Worm (Caenorhabditis elegans): Measurements from ENCODE around the gene igdb-1.

The igdb-1 gene

DNA sequence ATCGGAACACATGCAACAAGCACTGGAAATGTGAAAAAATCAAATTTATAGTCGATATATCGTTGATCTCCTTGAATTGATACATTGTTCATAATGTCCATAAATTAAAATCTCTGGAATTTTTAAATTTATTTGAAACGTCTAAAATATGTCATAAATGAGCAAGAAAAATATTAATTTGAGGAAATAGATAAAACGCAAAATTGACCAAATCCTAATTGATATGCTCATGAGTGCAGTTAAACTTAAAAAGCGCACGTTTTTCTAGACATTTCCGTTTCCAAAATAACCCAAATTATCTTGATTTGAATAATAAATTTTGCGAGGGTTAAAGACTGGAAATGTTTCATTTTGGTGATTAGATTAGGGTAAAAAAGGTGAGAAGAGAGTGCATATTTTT, 43.7 kb downstream of the igdb-1 start, which contains the start of gene sru-13:
TSS of gene sru-13 (minus strand) at position 101 of the 400 bp plus-strand sequence.
- TF ChIP-seq M03D4.4 (tag; optimal IDR thresholded peaks at IDR 0.05) = no peak
- TF ChIP-seq ces-1 (GFP tag; optimal IDR thresholded peaks at IDR 0.05) = no peak
- TF ChIP-seq unc-62 (GFP tag; optimal IDR thresholded peaks at IDR 0.05) = no peak
- TF ChIP-seq mls-2 (tag; optimal IDR thresholded peaks at IDR 0.05) = no peak
- no peak for TF ChIP-seq elt-3 (tag; optimal IDR thresholded peaks at IDR 0.05)
- TF ChIP-seq sem-2 (GFP tag; optimal IDR thresholded peaks at IDR 0.05) = no peak
- TF ChIP-seq mep-1 (tag; optimal IDR thresholded peaks at IDR 0.05) = no peak
- no peak for TF ChIP-seq lin-32 (GFP tag; optimal IDR thresholded peaks at IDR 0.05)
- no peak for TF ChIP-seq nhr-12 (tag; optimal IDR thresholded peaks at IDR 0.05)
- TF ChIP-seq ceh-43 (GFP tag; optimal IDR thresholded peaks at IDR 0.05) = no peak
- no peak for TF ChIP-seq ham-2 (GFP tag; optimal IDR thresholded peaks at IDR 0.05)
- no peak for TF ChIP-seq drap-1 (GFP tag; optimal IDR thresholded peaks at IDR 0.05)
- TF ChIP-seq lin-13 (tag; optimal IDR thresholded peaks at IDR 0.05) = no peak
- no peak for TF ChIP-seq flh-1 (GFP tag; optimal IDR thresholded peaks at IDR 0.05)
- no peak for TF ChIP-seq hlh-1 (tag; optimal IDR thresholded peaks at IDR 0.05)
- TF ChIP-seq ztf-11 (tag; optimal IDR thresholded peaks at IDR 0.05) = no peak
- TF ChIP-seq sptf-1 (tag; optimal IDR thresholded peaks at IDR 0.05) = no peak

DNA sequence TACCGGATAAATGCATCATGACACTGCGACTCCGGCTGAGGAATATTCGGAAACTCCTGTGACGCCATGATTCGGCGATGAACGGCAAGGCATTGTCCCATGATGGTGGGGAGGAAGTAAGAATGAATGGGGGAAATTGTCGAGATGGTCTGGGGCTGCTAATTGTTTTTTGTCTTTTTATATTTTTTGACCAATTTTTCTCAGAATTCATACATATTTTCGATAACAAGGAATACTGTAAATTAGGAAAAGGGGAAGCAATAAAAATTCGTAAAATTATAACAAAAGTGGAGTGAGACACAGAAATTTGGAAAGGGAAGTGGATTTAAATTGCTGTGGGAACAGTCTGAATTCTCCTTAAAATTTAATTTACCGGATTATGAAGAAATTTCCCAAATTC, 46.6 kb downstream of the igdb-1 start, which contains the start of gene eak-4:
TSS of gene eak-4 (minus strand) at position 101 of the 400 bp plus-strand sequence.
- no peak for TF ChIP-seq ham-2 (GFP tag; optimal IDR thresholded peaks at IDR 0.05)
- TF ChIP-seq ceh-39 (tag; optimal IDR thresholded peaks at IDR 0.05) = no peak
- no peak for TF ChIP-seq lin-13 (tag; optimal IDR thresholded peaks at IDR 0.05)
- TF ChIP-seq hlh-1 (tag; optimal IDR thresholded peaks at IDR 0.05) = no peak

DNA sequence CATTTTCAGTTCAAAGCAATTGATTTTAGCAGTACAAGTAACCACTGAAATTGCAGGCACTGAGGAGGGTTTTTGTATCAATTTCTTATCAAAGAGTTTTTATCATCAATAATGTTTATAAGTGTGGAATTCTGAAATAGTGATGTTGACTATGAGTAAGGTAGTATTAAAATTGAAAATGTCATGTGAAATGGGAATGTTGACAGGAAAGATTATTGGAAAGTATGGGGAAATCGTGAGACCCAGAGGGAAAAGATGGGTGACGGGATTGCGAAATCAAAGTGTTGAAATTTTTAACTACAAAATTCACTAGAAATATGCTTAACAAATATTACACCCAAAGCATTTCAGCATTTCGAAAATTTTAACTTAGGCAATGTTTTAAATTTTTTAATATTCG, 48.4 kb downstream of the igdb-1 start, which contains the start of gene F53B2.8:
TSS of gene F53B2.8 (minus strand) at position 180 of the 400 bp plus-strand sequence.
- TF ChIP-seq bed-3 (GFP tag; optimal IDR thresholded peaks at IDR 0.05) = no peak
- no peak for TF ChIP-seq mab-5 (tag; optimal IDR thresholded peaks at IDR 0.05)
- no peak for TF ChIP-seq sem-2 (GFP tag; optimal IDR thresholded peaks at IDR 0.05)
- no peak for TF ChIP-seq tbx-8 (GFP tag; optimal IDR thresholded peaks at IDR 0.05)
- no peak for TF ChIP-seq ceh-43 (GFP tag; optimal IDR thresholded peaks at IDR 0.05)
- no peak for TF ChIP-seq lin-13 (tag; optimal IDR thresholded peaks at IDR 0.05)
- no peak for TF ChIP-seq lsy-2 (tag; optimal IDR thresholded peaks at IDR 0.05)
- TF ChIP-seq zip-8 (tag; optimal IDR thresholded peaks at IDR 0.05) = no peak
- no peak for TF ChIP-seq drap-1 (GFP tag; optimal IDR thresholded peaks at IDR 0.05)
- TF ChIP-seq unc-62 (GFP tag; optimal IDR thresholded peaks at IDR 0.05) = no peak
- TF ChIP-seq ces-1 (GFP tag; optimal IDR thresholded peaks at IDR 0.05) = no peak
- no peak for TF ChIP-seq flh-1 (GFP tag; optimal IDR thresholded peaks at IDR 0.05)
- TF ChIP-seq mep-1 (tag; optimal IDR thresholded peaks at IDR 0.05) = no peak
- no peak for TF ChIP-seq nhr-2 (tag; optimal IDR thresholded peaks at IDR 0.05)

DNA sequence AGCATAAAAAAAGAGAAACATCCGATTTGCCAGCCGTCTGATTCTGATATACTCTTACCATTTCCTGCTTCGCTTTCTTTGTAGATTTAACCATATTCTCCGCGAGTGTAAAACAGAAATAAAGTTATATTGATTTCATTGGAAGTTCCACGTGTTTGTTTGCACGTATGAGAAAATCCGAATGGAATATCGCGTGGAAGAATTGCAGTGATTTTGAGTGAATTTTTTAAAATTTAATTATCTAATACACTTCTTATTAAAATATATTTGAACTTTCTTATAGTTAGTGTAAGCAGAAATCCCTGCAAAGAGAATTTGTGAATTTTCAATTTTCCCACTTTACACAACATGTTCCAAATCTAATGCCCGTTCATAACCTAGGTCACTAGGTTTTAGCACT, 52.2 kb downstream of the igdb-1 start, which contains the start of gene F53B2.5:
TSS of gene F53B2.5 (minus strand) at position 101 of the 400 bp plus-strand sequence.
- TF ChIP-seq unc-39 (tag; optimal IDR thresholded peaks at IDR 0.05) = no peak
- TF ChIP-seq sem-2 (GFP tag; optimal IDR thresholded peaks at IDR 0.05) = no peak
- no peak for TF ChIP-seq unc-62 (GFP tag; optimal IDR thresholded peaks at IDR 0.05)
- TF ChIP-seq ceh-83 (GFP tag; optimal IDR thresholded peaks at IDR 0.05) = no peak
- TF ChIP-seq unc-120 (tag; optimal IDR thresholded peaks at IDR 0.05; ENCODE audit: poor library complexity, severe bottlenecking) = no peak
- TF ChIP-seq mls-2 (tag; optimal IDR thresholded peaks at IDR 0.05) = no peak
- TF ChIP-seq nhr-28 (tag; optimal IDR thresholded peaks at IDR 0.05) = no peak
- TF ChIP-seq sptf-1 (tag; optimal IDR thresholded peaks at IDR 0.05) = no peak
- no peak for TF ChIP-seq nhr-2 (tag; optimal IDR thresholded peaks at IDR 0.05)
- TF ChIP-seq lsy-2 (tag; optimal IDR thresholded peaks at IDR 0.05) = no peak
- no peak for TF ChIP-seq snpc-4 (tag; optimal IDR thresholded peaks at IDR 0.05)
- TF ChIP-seq pha-4 (tag; optimal IDR thresholded peaks at IDR 0.05) = no peak
- TF ChIP-seq flh-1 (GFP tag; optimal IDR thresholded peaks at IDR 0.05) = no peak
- no peak for TF ChIP-seq elt-3 (tag; optimal IDR thresholded peaks at IDR 0.05)
- no peak for TF ChIP-seq cnd-1 (tag; optimal IDR thresholded peaks at IDR 0.05)
- TF ChIP-seq M03D4.4 (tag; optimal IDR thresholded peaks at IDR 0.05) = no peak
- TF ChIP-seq tbx-8 (GFP tag; optimal IDR thresholded peaks at IDR 0.05) = no peak
- no peak for TF ChIP-seq ham-2 (GFP tag; optimal IDR thresholded peaks at IDR 0.05)
- no peak for TF ChIP-seq zip-8 (tag; optimal IDR thresholded peaks at IDR 0.05)

DNA sequence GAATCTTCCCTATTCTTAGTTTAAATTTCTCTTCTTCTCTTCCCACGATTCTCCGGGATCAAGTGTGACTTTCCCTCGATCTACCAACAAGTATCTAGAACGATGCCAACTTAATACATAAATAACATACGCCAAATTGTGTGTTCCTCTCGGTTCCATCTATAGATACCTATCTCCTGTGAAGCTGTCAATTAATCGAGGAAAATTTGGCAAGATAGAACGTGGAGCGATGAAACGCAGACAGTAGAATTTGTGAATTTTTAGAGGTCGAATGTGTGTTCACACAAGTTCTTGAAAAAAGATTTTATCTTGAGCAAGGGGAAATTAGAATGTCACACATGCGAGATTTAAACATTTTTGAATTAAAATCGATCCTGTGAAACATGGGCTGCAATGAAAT, 52.7 kb downstream of the igdb-1 start:
- TF ChIP-seq elt-1 (tag; optimal IDR thresholded peaks at IDR 0.05; ENCODE audit: borderline replicate concordance, insufficient read depth) (no peak), ceh-43 (GFP tag; optimal IDR thresholded peaks at IDR 0.05) (no peak), drap-1 (GFP tag; optimal IDR thresholded peaks at IDR 0.05) (no peak), nhr-2 (tag; optimal IDR thresholded peaks at IDR 0.05) (no peak), lsy-2 (tag; optimal IDR thresholded peaks at IDR 0.05) (no peak)
